Worm (Caenorhabditis elegans) whole organism, L3 larva: ENCODE results near the gene fbxc-12.

ENCODE experiments used
- lin-39 ChIP-seq: fragments of 150-350 bp; optimal IDR thresholded peaks from 2 replicates; lab custom pipeline; 2018; ENCODE audit warnings: missing biosample characterization, missing genetic modification reagents, missing genetic modification characterization
- nhr-237 ChIP-seq: fragments of 150-350 bp; optimal IDR thresholded peaks from 2 replicates; lab custom pipeline; 2014; ENCODE audit warnings: missing biosample characterization, missing genetic modification characterization

DNA sequence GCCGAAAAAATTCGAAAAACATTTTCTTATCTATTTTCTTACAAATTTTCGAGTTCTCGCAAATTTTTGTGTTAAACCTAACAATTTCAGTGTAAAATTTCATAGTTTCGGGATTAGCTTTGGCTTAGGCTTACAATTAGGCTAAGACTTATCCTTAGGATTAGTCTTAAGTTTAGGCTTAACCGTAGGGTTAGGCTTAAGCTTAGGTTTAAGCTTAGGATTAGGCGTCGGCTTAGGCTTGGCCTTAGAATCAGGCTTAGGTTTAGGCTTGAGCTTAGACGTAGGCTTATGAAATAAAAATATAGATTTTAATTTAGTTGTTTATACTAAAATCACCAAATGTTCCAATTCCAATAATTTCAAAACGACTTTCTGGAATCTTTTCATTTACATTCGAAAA lies 49.0 kb upstream of the fbxc-12 start:
- TF ChIP-seq nhr-237 (tag; lab: Kevin White, UChicago) (no peak), lin-39 (tag; lab: Kevin White, UChicago) (no peak)
